Fruit fly (Drosophila melanogaster): Measurements from ENCODE around the gene CG34289.

Gene CG34289

DNA sequence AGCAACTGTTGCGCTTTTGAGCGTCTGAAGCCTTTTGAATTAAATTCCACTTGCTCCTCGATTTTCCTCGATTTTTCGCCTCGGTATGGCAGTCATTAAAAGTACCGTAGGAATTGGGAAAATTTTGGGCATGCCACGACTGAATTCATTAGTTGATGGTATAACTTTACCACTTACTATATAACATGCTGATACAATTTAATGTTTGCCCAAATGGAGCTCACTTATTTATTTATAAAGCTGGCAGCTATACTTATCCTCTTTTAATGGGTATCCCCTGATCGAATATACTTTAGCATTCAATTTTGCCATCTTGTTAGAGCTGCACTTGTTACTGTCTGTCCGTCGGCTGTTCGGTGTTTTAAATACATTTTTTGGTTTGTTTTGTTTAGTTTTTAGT lies 20.1 kb upstream of the CG34289 start:
- TF ChIP-seq CG12768 (GFP tag; optimal IDR thresholded peaks at IDR 0.05) (no peak), CG5204 (GFP tag; optimal IDR thresholded peaks at IDR 0.05) (no peak), CG14711 (tag; optimal IDR thresholded peaks at IDR 0.05) (no peak), tj (GFP tag; optimal IDR thresholded peaks at IDR 0.05) (no peak), CG33017 (tag; optimal IDR thresholded peaks at IDR 0.05) (no peak), kay (GFP tag; ENCODE audit: borderline replicate concordance) (no peak), CG1620 (GFP tag; optimal IDR thresholded peaks at IDR 0.05) (no peak), toe (GFP tag; optimal IDR thresholded peaks at IDR 0.05) (no peak), CG7101 (tag; optimal IDR thresholded peaks at IDR 0.05) (no peak), CG7045 (GFP tag; optimal IDR thresholded peaks at IDR 0.05) (no peak), cnc (optimal IDR thresholded peaks at IDR 0.05) (no peak), Crg-1 (GFP tag; optimal IDR thresholded peaks at IDR 0.05) (no peak), pad (GFP tag; optimal IDR thresholded peaks at IDR 0.05) (no peak), Mnt (GFP tag; optimal IDR thresholded peaks at IDR 0.05) (no peak), ovo (GFP tag; optimal IDR thresholded peaks at IDR 0.05) (no peak), CG11617 (GFP tag; optimal IDR thresholded peaks at IDR 0.05) (no peak), Clk (GFP tag; optimal IDR thresholded peaks at IDR 0.05) (no peak), cic (GFP tag; optimal IDR thresholded peaks at IDR 0.05) (no peak)

DNA sequence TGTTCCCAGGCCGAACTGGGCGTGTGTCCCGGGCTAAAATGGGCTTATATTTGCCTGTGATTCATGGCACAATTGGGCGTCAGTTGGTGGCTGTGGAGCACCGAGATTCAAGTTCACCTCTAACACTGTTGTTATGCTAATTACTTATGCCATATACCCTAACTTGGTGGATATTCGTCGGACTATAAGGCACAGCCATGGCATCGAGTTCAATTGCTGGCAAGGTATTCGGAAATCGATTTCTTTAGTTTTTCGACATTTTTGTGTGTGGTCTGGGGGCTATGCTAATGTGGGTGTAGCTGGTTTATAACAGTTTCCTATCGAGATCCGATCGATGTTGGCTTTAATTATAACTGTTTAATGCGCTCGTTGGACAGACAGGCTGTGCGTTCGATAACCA lies 18.8 kb upstream of the CG34289 start:
- TF ChIP-seq bab1 (GFP tag; optimal IDR thresholded peaks at IDR 0.05) (no peak), ovo (GFP tag; optimal IDR thresholded peaks at IDR 0.05) (no peak), CG11617 (GFP tag; optimal IDR thresholded peaks at IDR 0.05) (no peak), tj (GFP tag; optimal IDR thresholded peaks at IDR 0.05) (no peak), CG14711 (tag; optimal IDR thresholded peaks at IDR 0.05) (no peak), cnc (optimal IDR thresholded peaks at IDR 0.05) (no peak), kay (GFP tag; ENCODE audit: borderline replicate concordance) (no peak), Mnt (GFP tag; optimal IDR thresholded peaks at IDR 0.05) (no peak), Hr96 (GFP tag; optimal IDR thresholded peaks at IDR 0.05) (no peak), CG5204 (GFP tag; optimal IDR thresholded peaks at IDR 0.05) (no peak), CG1620 (GFP tag; optimal IDR thresholded peaks at IDR 0.05) (no peak), CG7101 (tag; optimal IDR thresholded peaks at IDR 0.05) (no peak), Clk (GFP tag; optimal IDR thresholded peaks at IDR 0.05) (no peak), cic (GFP tag; optimal IDR thresholded peaks at IDR 0.05) (no peak), CG7045 (GFP tag; optimal IDR thresholded peaks at IDR 0.05) (no peak), toe (GFP tag; optimal IDR thresholded peaks at IDR 0.05) (no peak), CG33017 (tag; optimal IDR thresholded peaks at IDR 0.05) (no peak), pad (GFP tag; optimal IDR thresholded peaks at IDR 0.05) (no peak)

DNA sequence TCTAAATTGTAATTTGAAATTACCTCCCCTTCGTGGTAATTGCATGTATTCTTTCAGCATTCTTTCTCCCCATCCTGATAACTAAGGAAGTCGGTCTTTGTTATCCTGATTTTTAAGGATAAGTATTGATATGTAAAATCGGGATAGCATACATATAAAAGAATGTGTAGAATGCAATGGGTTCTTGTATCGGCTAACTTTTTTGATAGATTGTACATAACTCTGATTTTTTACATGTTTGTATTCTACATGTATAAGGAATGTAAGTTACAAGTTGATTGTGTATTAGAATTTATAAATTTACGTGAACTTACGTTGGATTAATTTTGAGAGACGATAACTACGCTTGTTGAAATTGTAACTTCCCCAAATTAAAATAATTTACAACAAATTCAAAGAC lies 15.0 kb upstream of the CG34289 start:
- no peak for TF ChIP-seq CG12768 (GFP tag; optimal IDR thresholded peaks at IDR 0.05)
- no peak for TF ChIP-seq ovo (GFP tag; optimal IDR thresholded peaks at IDR 0.05)
- no peak for TF ChIP-seq cnc (optimal IDR thresholded peaks at IDR 0.05)
- no peak for TF ChIP-seq Clk (GFP tag; optimal IDR thresholded peaks at IDR 0.05)
- TF ChIP-seq Crg-1 (GFP tag; optimal IDR thresholded peaks at IDR 0.05), result no peak
- TF ChIP-seq pad (GFP tag; optimal IDR thresholded peaks at IDR 0.05), result no peak
- no peak for TF ChIP-seq Hr96 (GFP tag; optimal IDR thresholded peaks at IDR 0.05)
- TF ChIP-seq CG11617 (GFP tag; optimal IDR thresholded peaks at IDR 0.05), result no peak
- TF ChIP-seq kay (GFP tag; ENCODE audit: borderline replicate concordance), result no peak

DNA sequence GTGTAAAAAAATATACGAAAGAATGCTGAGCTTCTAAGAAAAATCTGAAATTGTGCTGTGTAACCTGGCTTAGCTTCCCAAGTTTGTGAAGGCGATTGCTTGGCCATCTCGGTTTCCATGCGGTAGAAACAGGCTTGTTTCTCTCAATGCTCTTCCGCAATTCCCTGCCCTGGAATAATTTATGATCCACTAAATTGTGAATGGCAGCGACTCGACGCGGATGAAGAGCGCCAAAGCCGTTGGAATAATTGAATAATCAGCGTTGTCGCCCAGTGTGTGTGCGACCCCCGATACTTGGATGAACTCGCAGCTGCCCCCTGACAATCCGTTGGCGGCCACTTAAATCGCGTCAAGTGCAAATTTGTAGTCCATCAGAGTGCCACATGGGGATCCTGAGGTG lies 14.2 kb upstream of the CG34289 start, which contains the start of gene CG10177:
TSS of gene CG10177 (minus strand) at position 101 of the 400 bp plus-strand sequence.
- TF ChIP-seq CG5204 (GFP tag; optimal IDR thresholded peaks at IDR 0.05) (no peak), Clk (GFP tag; optimal IDR thresholded peaks at IDR 0.05) (no peak), bab1 (GFP tag; optimal IDR thresholded peaks at IDR 0.05) (no peak), ovo (GFP tag; optimal IDR thresholded peaks at IDR 0.05) (no peak), cic (GFP tag; optimal IDR thresholded peaks at IDR 0.05) (no peak), kay (GFP tag; ENCODE audit: borderline replicate concordance) (no peak), toe (GFP tag; optimal IDR thresholded peaks at IDR 0.05) (no peak), CG33017 (tag; optimal IDR thresholded peaks at IDR 0.05) (no peak), Mnt (GFP tag; optimal IDR thresholded peaks at IDR 0.05) (no peak), CG1620 (GFP tag; optimal IDR thresholded peaks at IDR 0.05) (no peak), CG11617 (GFP tag; optimal IDR thresholded peaks at IDR 0.05) (no peak), pad (GFP tag; optimal IDR thresholded peaks at IDR 0.05) (no peak), CG14711 (tag; optimal IDR thresholded peaks at IDR 0.05) (no peak), CG7101 (tag; optimal IDR thresholded peaks at IDR 0.05) (no peak), CG7045 (GFP tag; optimal IDR thresholded peaks at IDR 0.05) (no peak), CG12768 (GFP tag; optimal IDR thresholded peaks at IDR 0.05) (no peak), tj (GFP tag; optimal IDR thresholded peaks at IDR 0.05) (no peak), Hr96 (GFP tag; optimal IDR thresholded peaks at IDR 0.05) (no peak), cnc (optimal IDR thresholded peaks at IDR 0.05) (no peak), Crg-1 (GFP tag; optimal IDR thresholded peaks at IDR 0.05) (no peak)

DNA sequence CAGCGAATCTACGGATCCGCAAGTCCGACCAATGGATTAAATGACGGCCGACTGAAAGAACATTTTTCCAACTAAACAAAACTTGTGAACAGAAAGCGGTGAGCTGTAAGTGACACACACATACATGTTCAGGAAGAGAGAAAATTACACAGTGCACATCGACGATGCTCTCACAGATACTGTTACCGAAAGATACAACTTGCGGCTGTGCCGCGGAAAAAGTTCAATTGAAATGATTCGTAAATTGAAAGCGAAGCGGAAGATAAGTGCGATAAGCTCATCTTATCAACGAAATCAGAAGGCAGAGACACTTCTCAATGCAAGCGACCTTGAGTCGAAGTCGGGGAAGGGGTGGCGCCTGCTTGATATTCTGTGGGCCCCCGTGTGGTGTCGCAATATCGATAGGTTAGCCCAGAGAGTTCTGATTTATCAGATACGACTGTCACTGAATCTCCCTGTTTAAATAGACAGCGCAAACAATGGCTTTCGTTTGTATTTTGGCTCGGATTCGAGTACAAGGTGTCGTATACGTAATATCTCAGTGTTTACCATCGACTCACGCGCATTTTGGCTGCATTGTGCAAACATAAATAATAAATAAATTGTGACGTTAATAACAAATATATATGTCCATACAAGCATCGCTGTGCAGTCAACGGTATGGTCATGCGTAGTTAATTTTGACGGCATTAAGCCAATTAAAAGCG lies 12.3 kb upstream of the CG34289 start, which contains the start of gene Irk2:
TSS of gene Irk2 (minus strand) at position 51 of the 707 bp plus-strand sequence.
- TF ChIP-seq cnc (optimal IDR thresholded peaks at IDR 0.05) (no peak), cic (GFP tag; optimal IDR thresholded peaks at IDR 0.05) (peak; percentile 36), tj (GFP tag; optimal IDR thresholded peaks at IDR 0.05) (no peak), toe (GFP tag; optimal IDR thresholded peaks at IDR 0.05) (peak; percentile 19), Crg-1 (GFP tag; optimal IDR thresholded peaks at IDR 0.05) (peak; percentile 47), CG7101 (tag; optimal IDR thresholded peaks at IDR 0.05) (peak; percentile 19), CG1620 (GFP tag; optimal IDR thresholded peaks at IDR 0.05) (no peak), CG11617 (GFP tag; optimal IDR thresholded peaks at IDR 0.05) (peak; percentile 12), ovo (GFP tag; optimal IDR thresholded peaks at IDR 0.05) (peak; percentile 48), CG5204 (GFP tag; optimal IDR thresholded peaks at IDR 0.05) (no peak), CG14711 (tag; optimal IDR thresholded peaks at IDR 0.05) (no peak), CG33017 (tag; optimal IDR thresholded peaks at IDR 0.05) (peak; percentile 4), Hr96 (GFP tag; optimal IDR thresholded peaks at IDR 0.05) (peak; percentile 28)

All from whole organism, adult.